Fruit fly (Drosophila melanogaster): ENCODE measurements around the gene CG6696.

The CG6696 gene

DNA sequence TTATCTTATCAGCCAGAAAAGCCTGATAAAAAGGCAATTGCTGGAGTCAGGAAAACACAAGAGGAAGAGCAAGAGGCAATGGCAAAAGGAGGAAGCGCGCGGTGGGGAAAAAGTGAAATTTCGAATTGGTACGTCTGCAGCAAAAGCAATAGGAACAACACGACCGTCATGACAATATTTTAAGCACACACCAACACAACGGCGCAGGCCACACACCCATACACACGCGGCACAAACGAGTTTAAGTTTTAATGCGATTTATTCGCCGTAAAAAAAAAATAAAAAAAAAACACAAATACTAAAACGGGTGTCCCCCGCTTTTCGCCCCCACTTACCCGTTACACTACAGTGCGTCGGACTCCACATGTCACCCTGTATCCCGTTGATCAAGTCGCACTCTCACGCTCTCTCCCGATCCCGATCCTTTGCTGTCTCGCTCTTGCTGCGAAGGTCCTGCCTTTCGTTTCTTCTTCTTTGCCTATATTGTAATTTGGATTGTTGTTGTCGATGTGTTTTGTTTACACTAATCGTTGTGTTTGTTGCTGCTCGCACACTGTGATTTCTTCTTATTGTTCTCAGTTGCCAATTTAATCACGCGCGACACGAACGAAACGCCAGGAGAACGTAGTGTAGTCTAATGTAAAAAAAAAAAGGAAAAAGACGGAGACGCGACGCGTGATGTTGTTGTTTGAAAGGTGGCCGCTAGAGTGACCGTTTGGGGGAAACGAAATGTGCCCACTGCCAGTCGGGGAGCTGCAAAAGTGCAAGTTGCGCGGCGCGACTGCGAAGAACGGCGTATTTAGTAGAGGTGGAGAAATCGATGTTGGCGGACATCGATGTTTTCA is 14.9 kb downstream of the CG6696 start, which contains the start of gene Rip11:
Gene Rip11 (minus strand): TSS at position 794 of the 845 bp plus-strand sequence.
- TF ChIP-seq CG18764 (GFP tag; optimal IDR thresholded peaks at IDR 0.05), result no peak
- peak; percentile 61 for TF ChIP-seq CG32532 (GFP tag; IDR thresholded peaks at IDR 0.05)
- TF ChIP-seq tx (GFP tag; optimal IDR thresholded peaks at IDR 0.05), result no peak
- TF ChIP-seq CG18476 (GFP tag; optimal IDR thresholded peaks at IDR 0.05), result no peak
- peak; percentile 63 for TF ChIP-seq Dref (GFP tag; IDR thresholded peaks at IDR 0.05)
- no peak for TF ChIP-seq CG4730 (GFP tag; IDR thresholded peaks at IDR 0.05)
- peak; percentile 43; the same call in 1 of the 3 replicates for TF ChIP-seq zfh1 (GFP tag; IDR thresholded peaks at IDR 0.05)
- TF ChIP-seq chif (GFP tag; optimal IDR thresholded peaks at IDR 0.05), result peak in 1 of 2 experiments; percentile 3
- no peak for TF ChIP-seq ara (GFP tag; IDR thresholded peaks at IDR 0.05)
- no peak for TF ChIP-seq Sin3A (optimal IDR thresholded peaks at IDR 0.05)
- no peak for TF ChIP-seq CG2712 (tag; optimal IDR thresholded peaks at IDR 0.05)
- peak; percentile 9 for TF ChIP-seq CG8089 (GFP tag; optimal IDR thresholded peaks at IDR 0.05)
- no peak for TF ChIP-seq scrt (GFP tag; optimal IDR thresholded peaks at IDR 0.05)
- no peak for TF ChIP-seq CG12299 (tag; optimal IDR thresholded peaks at IDR 0.05)
- TF ChIP-seq Blimp-1 (GFP tag; optimal IDR thresholded peaks at IDR 0.05), result peak; percentile 52
- no peak for TF ChIP-seq hkb (optimal IDR thresholded peaks at IDR 0.05)
- peak; percentile 41; the same call in 1 of the 2 replicates for TF ChIP-seq hkb (GFP tag; IDR thresholded peaks at IDR 0.05)
- no peak; the same call in 1 of the 2 replicates for TF ChIP-seq lmd (GFP tag; IDR thresholded peaks at IDR 0.05)
- no peak for TF ChIP-seq CG18599 (GFP tag; optimal IDR thresholded peaks at IDR 0.05)
- no peak for TF ChIP-seq al (GFP tag; IDR thresholded peaks at IDR 0.05)
- TF ChIP-seq Oaz (GFP tag; IDR thresholded peaks at IDR 0.05), result no peak
- TF ChIP-seq CG1529 (GFP tag; optimal IDR thresholded peaks at IDR 0.05), result no peak
- peak; percentile 94 for TF ChIP-seq nom (GFP tag; optimal IDR thresholded peaks at IDR 0.05)
- no peak for TF ChIP-seq exex (tag; optimal IDR thresholded peaks at IDR 0.05)
- no peak for TF ChIP-seq tio (GFP tag; optimal IDR thresholded peaks at IDR 0.05)
- TF ChIP-seq Sry-δ (GFP tag; optimal IDR thresholded peaks at IDR 0.05), result no peak
- peak; percentile 47 for TF ChIP-seq CG17359 (tag; optimal IDR thresholded peaks at IDR 0.05)
- TF ChIP-seq Mes4 (GFP tag; optimal IDR thresholded peaks at IDR 0.05), result no peak
- peak; percentile 63 for TF ChIP-seq amos (GFP tag; IDR thresholded peaks at IDR 0.05; ENCODE audit: partially characterized antibody)
- peak; percentile 62 for TF ChIP-seq CG14014 (GFP tag; IDR thresholded peaks at IDR 0.05)
- no peak for TF ChIP-seq Ssrp (tag; optimal IDR thresholded peaks at IDR 0.05)
- no peak for TF ChIP-seq CG14710 (tag; optimal IDR thresholded peaks at IDR 0.05)
- peak; percentile 0 for TF ChIP-seq pho (GFP tag; optimal IDR thresholded peaks at IDR 0.05)
- TF ChIP-seq Hsf (GFP tag; optimal IDR thresholded peaks at IDR 0.05), result peak; percentile 4
- TF ChIP-seq CG8478 (optimal IDR thresholded peaks at IDR 0.05), result no peak
- peak in 1 of 2 experiments; percentile 26 for TF ChIP-seq Hr51 (GFP tag; optimal IDR thresholded peaks at IDR 0.05)
- TF ChIP-seq mld (GFP tag; IDR thresholded peaks at IDR 0.05; ENCODE audit: partially characterized antibody), result no peak
- TF ChIP-seq Ets65A (GFP tag), result peak; percentile 85
- TF ChIP-seq Scr (GFP tag; IDR thresholded peaks at IDR 0.05; ENCODE audit: partially characterized antibody), result no peak
- TF ChIP-seq CG10462 (GFP tag; optimal IDR thresholded peaks at IDR 0.05), result no peak
- no peak for TF ChIP-seq chn (GFP tag; optimal IDR thresholded peaks at IDR 0.05)
- no peak; the same call in 2 of the 3 replicates for TF ChIP-seq CG34422 (GFP tag; IDR thresholded peaks at IDR 0.05)
- TF ChIP-seq klu (GFP tag; IDR thresholded peaks at IDR 0.05), result no peak
- no peak for TF ChIP-seq CG1647 (GFP tag; optimal IDR thresholded peaks at IDR 0.05)
- no peak for TF ChIP-seq so (GFP tag; IDR thresholded peaks at IDR 0.05)
- TF ChIP-seq sisA (GFP tag; IDR thresholded peaks at IDR 0.05), result no peak; the same call in 1 of the 2 replicates
- TF ChIP-seq usp (GFP tag; optimal IDR thresholded peaks at IDR 0.05), result no peak
- no peak for TF ChIP-seq ewg (GFP tag; optimal IDR thresholded peaks at IDR 0.05)
- TF ChIP-seq CG5180 (GFP tag; optimal IDR thresholded peaks at IDR 0.05), result no peak
- peak; percentile 19 for TF ChIP-seq Xbp1 (GFP tag; optimal IDR thresholded peaks at IDR 0.05)

Measured in whole organism, embryonic.